Fruit fly (Drosophila melanogaster): ENCODE data around the gene RpS19b.

DNA sequence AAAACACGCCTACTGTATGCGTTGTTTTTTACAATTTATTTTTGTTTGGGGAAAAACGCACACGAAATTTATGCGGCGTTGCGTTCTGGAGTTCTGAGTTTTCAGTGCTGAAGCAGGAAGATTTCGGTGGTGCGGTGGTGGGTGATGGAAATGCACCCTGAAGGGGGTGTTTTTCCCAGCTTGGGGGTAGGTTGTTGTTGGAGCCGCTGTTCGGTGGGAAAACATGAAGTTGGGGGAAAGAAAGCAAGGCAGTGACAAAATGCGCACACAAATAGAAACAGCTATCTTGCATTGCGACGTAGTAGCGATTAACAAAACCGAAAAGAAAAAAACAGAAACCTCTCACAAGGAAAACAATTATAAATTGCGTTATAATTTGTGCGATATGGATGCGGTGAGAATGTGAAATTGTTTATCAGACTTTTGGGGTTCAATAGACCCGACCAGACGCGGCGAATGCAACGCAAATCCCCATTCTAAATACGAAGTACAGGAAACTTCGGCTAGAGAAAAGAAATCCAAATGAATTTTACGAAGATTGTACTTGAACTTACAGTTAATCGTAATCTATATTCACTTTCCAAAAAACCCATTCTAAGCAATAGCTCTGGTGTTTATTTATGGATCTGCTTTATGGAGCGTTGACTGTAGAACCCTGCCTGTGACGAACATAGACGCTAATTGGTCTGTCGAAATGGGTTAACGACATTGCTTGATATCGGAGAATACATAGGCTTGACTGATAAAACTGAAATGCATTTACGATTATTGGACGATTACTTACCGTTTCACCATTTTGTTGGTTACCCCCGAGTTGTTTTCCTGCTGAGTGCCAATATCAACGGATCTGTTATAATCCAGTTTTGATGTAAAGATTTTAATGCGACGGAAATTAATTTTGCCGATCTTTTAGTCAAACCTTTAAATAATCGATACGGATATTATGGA is 44.8 kb downstream of the RpS19b start:
- TF ChIP-seq gcm (GFP tag; optimal IDR thresholded peaks at IDR 0.05) (peak; percentile 13), ara (GFP tag; IDR thresholded peaks at IDR 0.05) (no peak), Taf1 (GFP tag; IDR thresholded peaks at IDR 0.05) (no peak), CG4424 (GFP tag; optimal IDR thresholded peaks at IDR 0.05) (no peak), insv (GFP tag; optimal IDR thresholded peaks at IDR 0.05) (no peak), psq (GFP tag; optimal IDR thresholded peaks at IDR 0.05) (no peak)
